Fruit fly (Drosophila melanogaster) whole organism, prepupa: Measurements from ENCODE around the gene Mocs1.

Source experiments
- CG10669 ChIP-seq: fragments of 200-800 bp; sonication (Bioruptor generic); optimal IDR thresholded peaks from 3 replicates; lab custom pipeline; 2018; ENCODE audit warnings: missing biosample characterization, mild to moderate bottlenecking, missing genetic modification characterization, moderate library complexity
- CG3919 ChIP-seq: fragments of 200-800 bp; sonication (Bioruptor generic); optimal IDR thresholded peaks from 3 replicates; lab custom pipeline; 2016; ENCODE audit warnings: missing biosample characterization, missing genetic modification characterization
- CG9139 ChIP-seq: fragments of 200-800 bp; sonication (Bioruptor generic); optimal IDR thresholded peaks from 3 replicates; lab custom pipeline; 2017; ENCODE audit warnings: missing biosample characterization, mild to moderate bottlenecking, missing genetic modification characterization
- Eip93F ChIP-seq: fragments of 200-800 bp; sonication (Bioruptor generic); optimal IDR thresholded peaks from 2 replicates; lab custom pipeline; 2016; ENCODE audit warnings: missing biosample characterization, mild to moderate bottlenecking, missing genetic modification characterization
- Gug ChIP-seq: fragments of 200-800 bp; sonication (Bioruptor generic); IDR thresholded peaks from 2 replicates; pipeline ENCODE4 v1.3.6; 2022; ENCODE audit warnings: missing biosample characterization, missing genetic modification characterization
- Smox ChIP-seq: fragments of 200-800 bp; sonication (Bioruptor generic); optimal IDR thresholded peaks from 3 replicates; lab custom pipeline; 2016; ENCODE audit warnings: missing biosample characterization, missing genetic modification characterization
- acj6 ChIP-seq: fragments of 200-800 bp; sonication (Bioruptor generic); optimal IDR thresholded peaks from 3 replicates; lab custom pipeline; 2016; ENCODE audit warnings: missing biosample characterization, missing genetic modification characterization

dm6 chr3L:11094279-11094678 lies 24.0 kb downstream of the Mocs1 start:
- no peak for TF ChIP-seq Eip93F (GFP tag; lab: Kevin White, UChicago)
- no peak for TF ChIP-seq acj6 (GFP tag; lab: Kevin White, UChicago)
- TF ChIP-seq CG3919 (GFP tag; lab: Kevin White, UChicago): no peak
- no peak for TF ChIP-seq Smox
- TF ChIP-seq Gug (GFP tag; lab: Robert Waterston, UW): no peak
- no peak for TF ChIP-seq CG9139
- no peak for TF ChIP-seq CG10669 (GFP tag; lab: Kevin White, UChicago)
